Worm (Caenorhabditis elegans) whole organism, late embryonic: Measurements from ENCODE around the gene Y73B6BL.270.

Experiments
- ahr-1 ChIP-seq: sonication (generic microtip); optimal IDR thresholded peaks from 2 replicates; lab custom pipeline; 2016; ENCODE audit warnings: missing genetic modification characterization, missing compliant biosample characterization
- ceh-34 ChIP-seq: sonication (generic microtip); optimal IDR thresholded peaks from 2 replicates; lab custom pipeline; 2016; ENCODE audit warnings: mild to moderate bottlenecking, missing genetic modification characterization, missing compliant biosample characterization
- elt-2 ChIP-seq: sonication (generic microtip); optimal IDR thresholded peaks from 2 replicates; lab custom pipeline; 2016; ENCODE audit warnings: missing genetic modification reagents, missing genetic modification characterization, missing compliant biosample characterization
- elt-4 ChIP-seq: sonication (generic microtip); optimal IDR thresholded peaks from 2 replicates; lab custom pipeline; 2016; ENCODE audit warnings: missing genetic modification characterization, missing compliant biosample characterization
- fkh-10 ChIP-seq: fragments of 150-350 bp; optimal IDR thresholded peaks from 2 replicates; lab custom pipeline; 2014; ENCODE audit warnings: missing biosample characterization, missing genetic modification reagents, missing genetic modification characterization
- gmeb-2 ChIP-seq: sonication (generic microtip); optimal IDR thresholded peaks from 2 replicates; lab custom pipeline; 2016; ENCODE audit warnings: missing genetic modification characterization, inconsistent platforms, missing compliant biosample characterization
- hlh-13 ChIP-seq: fragments of 200-800 bp; sonication (Bioruptor generic); optimal IDR thresholded peaks from 2 replicates; lab custom pipeline; 2018; ENCODE audit warnings: mild to moderate bottlenecking, missing genetic modification characterization, missing compliant biosample characterization
- mec-3 ChIP-seq: sonication (generic microtip); optimal IDR thresholded peaks from 2 replicates; lab custom pipeline; 2016; ENCODE audit warnings: borderline replicate concordance, missing genetic modification characterization, missing compliant biosample characterization
- nhr-11 ChIP-seq: fragments of 150-350 bp; optimal IDR thresholded peaks from 2 replicates; lab custom pipeline; 2014; ENCODE audit warnings: missing biosample characterization, missing genetic modification characterization
- odd-2 ChIP-seq: sonication (generic microtip); optimal IDR thresholded peaks from 2 replicates; lab custom pipeline; 2017; ENCODE audit warnings: antibody characterized with exemption, mild to moderate bottlenecking, missing genetic modification characterization, missing compliant biosample characterization
- tbx-7 ChIP-seq: sonication (generic microtip); optimal IDR thresholded peaks from 2 replicates; lab custom pipeline; 2016; ENCODE audit warnings: missing genotype, missing genetic modification characterization, missing compliant biosample characterization
- unc-55 ChIP-seq: sonication (generic microtip); optimal IDR thresholded peaks from 2 replicates; lab custom pipeline; 2017; ENCODE audit warnings: missing biosample characterization, missing genetic modification reagents, missing genetic modification characterization

DNA sequence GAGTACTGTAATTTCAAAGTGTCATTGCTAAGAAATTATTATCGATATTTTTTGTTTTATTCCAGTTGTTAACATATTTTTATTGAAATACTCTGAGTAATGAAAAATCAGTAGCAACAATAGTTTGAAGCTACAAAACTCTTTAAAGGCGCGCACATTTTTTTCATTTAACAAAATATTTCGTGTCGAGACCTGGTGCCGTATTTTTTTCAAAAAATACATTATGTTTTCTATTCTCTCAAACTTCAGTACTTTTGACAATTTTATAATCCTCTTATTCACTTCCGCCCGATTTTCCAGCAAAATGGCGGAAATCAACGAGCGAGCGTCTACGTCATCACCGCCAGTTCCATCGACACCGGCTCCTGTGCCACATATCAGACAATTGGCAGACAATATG lies 31.2 kb upstream of the Y73B6BL.270 start, which contains the start of gene blos-2:
- TF ChIP-seq elt-2 (tag; lab: Kevin White, UChicago) (no peak), nhr-11 (tag; lab: Kevin White, UChicago) (no peak), elt-4 (tag; lab: Kevin White, UChicago) (no peak), fkh-10 (GFP tag; lab: Kevin White, UChicago) (no peak), tbx-7 (tag; lab: Kevin White, UChicago) (no peak), ahr-1 (tag; lab: Kevin White, UChicago) (no peak), gmeb-2 (tag; lab: Kevin White, UChicago) (no peak), hlh-13 (GFP tag; lab: Kevin White, UChicago) (no peak), odd-2 (no peak), unc-55 (GFP tag; lab: Kevin White, UChicago) (no peak), mec-3 (tag; lab: Kevin White, UChicago) (no peak), ceh-34 (no peak)
